Worm (Caenorhabditis elegans) whole organism, midembryonic: Measurements from ENCODE around the gene VY10G11R.1.

Experiments used
- tab-1 ChIP-seq: fragments of 200-800 bp; sonication (Bioruptor generic); IDR thresholded peaks from 2 replicates; pipeline ENCODE4 v1.3.6; 2022; ENCODE audit warnings: missing genetic modification characterization, missing compliant biosample characterization
- ztf-23 ChIP-seq: fragments of 200-800 bp; sonication (Bioruptor generic); IDR thresholded peaks from 2 replicates; pipeline ENCODE4 v1.3.6; 2022; ENCODE audit warnings: missing genetic modification reagents, missing genetic modification characterization, missing compliant biosample characterization

- TF ChIP-seq ztf-23 (GFP tag; lab: Robert Waterston, UW) = no peak
- TF ChIP-seq tab-1 (GFP tag; lab: Robert Waterston, UW) = no peak
These were observed 31.1 kb upstream of the VY10G11R.1 start for ce11 chrIV:16501855-16502254.
